Worm (Caenorhabditis elegans): Measurements from ENCODE around the gene cki-1.
A peak's percentile ranks its signal among the peaks of the same experiment; 100 is the strongest.

cki-1 gene

DNA sequence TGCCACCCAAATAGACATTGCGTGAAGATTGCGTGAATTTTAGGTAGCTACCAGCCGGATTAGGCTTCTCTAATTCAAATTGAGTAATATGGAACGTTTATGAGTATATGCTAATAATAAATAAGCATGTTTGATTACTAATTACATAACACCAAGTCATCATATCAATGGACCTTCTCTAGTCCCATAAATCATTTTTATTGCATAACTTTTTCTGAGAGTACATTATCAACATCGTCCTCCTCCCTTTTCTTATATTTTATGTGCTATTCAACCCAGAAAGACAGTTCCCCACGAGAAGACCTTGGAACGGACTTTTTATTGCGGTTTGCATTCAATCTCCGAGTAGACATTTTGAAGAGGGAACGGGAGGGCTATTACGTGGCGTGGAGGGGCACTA, 1.3 kb downstream of the cki-1 start:
- TF ChIP-seq Y67H2A.10 (GFP tag; conservative IDR thresholded peaks at IDR 0.05) (no peak), Y56A3A.18 (GFP tag; IDR thresholded peaks at IDR 0.05) (0 out of 2 replicates have a peak, but pooled peaks have one; percentile 19)

DNA sequence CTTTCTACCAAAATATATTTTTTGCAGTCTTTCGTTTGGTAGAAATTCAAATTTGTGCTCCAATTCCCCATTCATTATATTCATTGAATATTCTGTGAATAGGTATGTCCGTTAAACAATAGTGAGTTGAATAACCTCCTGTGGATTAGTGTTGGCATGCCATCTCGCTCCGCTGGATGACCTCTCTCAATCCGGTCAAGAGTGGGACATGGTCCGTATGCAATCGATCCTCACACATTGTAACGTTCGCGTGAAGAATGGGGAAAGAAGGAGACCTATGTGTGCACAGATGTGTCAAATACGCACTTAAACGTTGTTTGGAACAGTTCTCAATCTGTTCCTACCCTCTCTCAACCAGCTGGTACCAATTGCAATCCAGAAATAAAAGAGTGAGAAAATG, 2.2 kb downstream of the cki-1 start:
- TF ChIP-seq let-607 (tag; optimal IDR thresholded peaks at IDR 0.05): no peak
- TF ChIP-seq cebp-1 (GFP tag; IDR thresholded peaks at IDR 0.05): no peak
- no peak for TF ChIP-seq cebp-1 (tag; optimal IDR thresholded peaks at IDR 0.05)
- TF ChIP-seq egl-44 (GFP tag; IDR thresholded peaks at IDR 0.05): no peak
- no peak for TF ChIP-seq lin-54 (GFP tag; optimal IDR thresholded peaks at IDR 0.05)
- no peak for TF ChIP-seq lsy-27 (tag; optimal IDR thresholded peaks at IDR 0.05; ENCODE audit: borderline replicate concordance, insufficient read depth)
- no peak for TF ChIP-seq lin-26 (GFP tag; IDR thresholded peaks at IDR 0.05)
- TF ChIP-seq hsf-1 (GFP tag; IDR thresholded peaks at IDR 0.05): no peak
- TF ChIP-seq tlf-1 (GFP tag; optimal IDR thresholded peaks at IDR 0.05): no peak

DNA sequence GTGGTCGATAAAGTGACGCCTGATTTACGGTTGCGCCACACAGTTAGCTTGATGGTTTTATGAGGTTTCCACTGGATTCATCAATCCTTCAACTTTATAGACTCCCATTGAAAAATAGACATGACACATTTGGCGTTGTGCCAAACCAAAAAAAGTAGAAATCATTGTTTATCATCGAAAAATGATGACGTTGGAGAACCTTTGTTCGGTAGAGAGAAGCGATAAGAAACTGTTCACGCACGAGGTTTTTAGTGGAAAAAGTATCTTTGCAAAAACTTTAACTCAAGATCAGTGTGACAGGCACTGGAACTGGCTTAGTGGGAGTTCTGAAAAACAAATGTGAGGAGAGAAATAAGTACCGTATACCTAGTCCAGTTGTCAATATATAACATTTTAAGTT, 2.6 kb downstream of the cki-1 start:
- TF ChIP-seq nhr-80 (tag; optimal IDR thresholded peaks at IDR 0.05): peak; percentile 34
- TF ChIP-seq D2030.7 (GFP tag; IDR thresholded peaks at IDR 0.05): no peak

DNA sequence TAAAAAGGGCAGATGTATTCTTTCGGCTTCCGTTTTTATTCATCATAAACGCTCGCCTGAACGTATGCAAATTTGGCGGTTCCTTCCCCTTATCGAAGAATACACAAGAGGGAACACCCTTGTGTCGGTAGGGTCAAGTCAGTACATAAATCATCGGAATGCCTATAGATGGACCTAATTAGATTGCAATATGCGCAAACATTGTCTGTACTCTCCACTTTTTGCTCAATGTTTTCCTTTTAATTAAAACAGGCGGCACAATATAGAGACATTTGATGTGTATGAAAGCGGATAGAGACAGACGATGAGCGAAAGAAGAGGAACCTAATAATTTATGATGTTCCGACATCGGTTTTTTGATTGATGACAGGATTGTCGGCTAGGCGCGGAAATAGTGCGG, 3.2 kb downstream of the cki-1 start:
- TF ChIP-seq cebp-1 (GFP tag; IDR thresholded peaks at IDR 0.05): no peak
- TF ChIP-seq cebp-1 (tag; optimal IDR thresholded peaks at IDR 0.05): no peak
- TF ChIP-seq F37B4.10 (GFP tag; IDR thresholded peaks at IDR 0.05): no peak
- no peak for TF ChIP-seq attf-5 (GFP tag; optimal IDR thresholded peaks at IDR 0.05)
- no peak for TF ChIP-seq repo-1 (tag; optimal IDR thresholded peaks at IDR 0.05)
- no peak for TF ChIP-seq lir-1 (GFP tag; conservative IDR thresholded peaks at IDR 0.05)
- no peak for TF ChIP-seq cebp-2 (GFP tag; IDR thresholded peaks at IDR 0.05)
- TF ChIP-seq F10E7.11 (tag; optimal IDR thresholded peaks at IDR 0.05): no peak
- no peak for TF ChIP-seq fkh-3 (tag; optimal IDR thresholded peaks at IDR 0.05)
- no peak for TF ChIP-seq lag-1 (GFP tag; IDR thresholded peaks at IDR 0.05)
- TF ChIP-seq lin-35 (GFP tag; optimal IDR thresholded peaks at IDR 0.05): no peak
- TF ChIP-seq Y79H2A.3 (GFP tag; conservative IDR thresholded peaks at IDR 0.05): no peak
- no peak for TF ChIP-seq C17E4.6 (GFP tag; IDR thresholded peaks at IDR 0.05)

DNA sequence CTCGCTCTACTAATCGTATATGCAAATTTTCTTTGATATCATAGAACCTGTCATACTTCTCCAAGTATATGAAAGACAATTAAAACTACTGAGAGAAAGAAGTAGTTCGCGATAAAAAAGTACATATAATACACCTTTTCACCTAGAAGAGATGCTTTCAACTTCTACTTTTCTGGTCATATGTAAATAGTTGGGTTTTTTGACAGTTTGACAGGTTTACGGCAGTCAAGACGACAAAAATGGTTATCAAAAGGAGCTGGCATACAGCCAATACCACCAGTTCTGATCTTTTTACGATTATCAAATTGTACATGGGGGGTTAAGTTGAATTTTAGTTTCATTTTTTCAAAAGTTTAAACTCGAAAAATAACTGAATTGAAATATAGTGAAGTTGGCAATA, 3.9 kb downstream of the cki-1 start:
- TF ChIP-seq die-1 (tag; optimal IDR thresholded peaks at IDR 0.05) (no peak), repo-1 (tag; optimal IDR thresholded peaks at IDR 0.05) (no peak), cebp-1 (GFP tag; IDR thresholded peaks at IDR 0.05) (no peak), cebp-1 (tag; optimal IDR thresholded peaks at IDR 0.05) (peak; percentile 17), tbp1 (GFP tag; optimal IDR thresholded peaks at IDR 0.05) (no peak), F52B5.7 (tag; optimal IDR thresholded peaks at IDR 0.05) (no peak), let-607 (tag; optimal IDR thresholded peaks at IDR 0.05) (peak in 1 of 2 experiments; percentile 17), ccch-3 (GFP tag; optimal IDR thresholded peaks at IDR 0.05) (no peak), nhr-80 (tag; optimal IDR thresholded peaks at IDR 0.05) (peak; percentile 84), F37B4.10 (GFP tag; IDR thresholded peaks at IDR 0.05) (no peak), bed-2 (GFP tag; IDR thresholded peaks at IDR 0.05) (no peak), dox-1 (GFP tag; IDR thresholded peaks at IDR 0.05) (peak; percentile 6; the same call in 1 of the 2 replicates), ztf-3 (GFP tag; optimal IDR thresholded peaks at IDR 0.05) (no peak), unc-62 (GFP tag; optimal IDR thresholded peaks at IDR 0.05) (peak; percentile 97), ceh-100 (GFP tag; IDR thresholded peaks at IDR 0.05) (no peak), rec-8 (tag; optimal IDR thresholded peaks at IDR 0.05) (no peak)

Data from whole organism, young adult.